Worm (Caenorhabditis elegans) whole organism, L3 larva: ENCODE measurements around the gene F32D8.13.

ENCODE experiments used
- mml-1 ChIP-seq: fragments of 150-350 bp; sonication (generic microtip); optimal IDR thresholded peaks from 3 replicates; lab custom pipeline; 2014; ENCODE audit warnings: missing biosample characterization, missing genetic modification characterization
- nhr-77 ChIP-seq: fragments of 150-350 bp; optimal IDR thresholded peaks from 2 replicates; lab custom pipeline; 2014; ENCODE audit warnings: missing biosample characterization, missing genetic modification characterization

DNA sequence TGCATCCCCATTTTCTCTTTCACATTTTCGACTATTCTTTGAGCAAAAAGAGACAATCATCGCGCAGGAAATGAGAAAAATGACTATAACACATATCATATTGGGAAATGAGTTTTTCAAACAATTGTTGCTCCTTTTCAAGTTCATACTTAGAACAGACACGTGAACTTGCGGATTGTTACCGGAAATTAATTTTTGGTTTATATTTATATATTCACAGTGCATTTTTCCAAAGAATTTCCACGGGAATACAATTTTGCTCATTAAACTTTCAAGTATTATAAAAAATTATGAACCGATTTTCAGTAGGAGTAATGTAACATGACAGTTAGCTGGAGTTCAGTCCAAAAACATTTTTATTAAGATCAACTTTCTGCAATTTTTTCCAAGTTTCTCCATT lies 26.9 kb upstream of the F32D8.13 start, which contains the start of gene F58B4.7:
- TF ChIP-seq mml-1 (tag; lab: Kevin White, UChicago) (no peak), nhr-77 (tag; lab: Kevin White, UChicago) (no peak)
